Fruit fly (Drosophila melanogaster) whole organism, embryonic: ENCODE data around the gene CG31103.

Experiments
- Asciz ChIP-seq: fragments of 200-800 bp; sonication (Bioruptor generic); optimal IDR thresholded peaks from 2 replicates; lab custom pipeline; 2017; ENCODE audit warnings: missing biosample characterization, mild to moderate bottlenecking, missing genetic modification characterization, missing genetic modification reagents
- Atf-2 ChIP-seq: fragments of 200-800 bp; sonication (Bioruptor generic); optimal IDR thresholded peaks from 2 replicates; lab custom pipeline; 2016; ENCODE audit warnings: missing biosample characterization, missing genetic modification characterization
- CG10959 ChIP-seq: fragments of 200-800 bp; sonication (Bioruptor generic); IDR thresholded peaks from 2 replicates; pipeline ENCODE4 v1.3.6; 2022; ENCODE audit warnings: missing biosample characterization, missing genetic modification characterization
- CG11247 ChIP-seq: fragments of 200-800 bp; sonication (Bioruptor generic); IDR thresholded peaks from 2 replicates; pipeline ENCODE4 v1.3.6; 2022; ENCODE audit warnings: missing biosample characterization, missing genetic modification characterization
- CG12236 ChIP-seq: fragments of 200-800 bp; sonication (Bioruptor generic); optimal IDR thresholded peaks from 2 replicates; lab custom pipeline; 2016; ENCODE audit warnings: missing biosample characterization, missing genetic modification characterization
- CG13424 ChIP-seq: fragments of 200-800 bp; sonication (Bioruptor generic); optimal IDR thresholded peaks from 2 replicates; lab custom pipeline; 2019; ENCODE audit warnings: missing biosample characterization, mild to moderate bottlenecking, missing genetic modification characterization, moderate library complexity
- CG15011 ChIP-seq: fragments of 200-800 bp; sonication (Bioruptor generic); optimal IDR thresholded peaks from 3 replicates; lab custom pipeline; 2018; ENCODE audit warnings: missing biosample characterization, mild to moderate bottlenecking, missing genetic modification characterization
- CG1602 ChIP-seq: fragments of 200-800 bp; sonication (Bioruptor generic); optimal IDR thresholded peaks from 3 replicates; lab custom pipeline; 2016; ENCODE audit warnings: missing biosample characterization, missing genetic modification characterization
- CG17359 ChIP-seq: fragments of 200-800 bp; sonication (Bioruptor generic); optimal IDR thresholded peaks from 3 replicates; lab custom pipeline; 2018; ENCODE audit warnings: missing biosample characterization, mild to moderate bottlenecking, missing genetic modification characterization, moderate library complexity
- CG18011 ChIP-seq: fragments of 200-800 bp; sonication (Bioruptor generic); optimal IDR thresholded peaks from 2 replicates; lab custom pipeline; 2017; ENCODE audit warnings: missing biosample characterization, missing genetic modification characterization, mild to moderate bottlenecking, moderate library complexity, missing genotype
- CG18599 ChIP-seq: fragments of 200-800 bp; sonication (Bioruptor generic); optimal IDR thresholded peaks from 3 replicates; lab custom pipeline; 2017; ENCODE audit warnings: missing biosample characterization, missing genetic modification characterization, mild to moderate bottlenecking, moderate library complexity, missing genetic modification reagents
- CG2889 ChIP-seq: fragments of 200-800 bp; sonication (Bioruptor generic); IDR thresholded peaks from 3 replicates; pipeline ENCODE4 v1.3.6; 2022; ENCODE audit warnings: missing biosample characterization, missing genetic modification characterization
- CG33213 ChIP-seq: fragments of 200-800 bp; sonication (Bioruptor generic); optimal IDR thresholded peaks from 3 replicates; lab custom pipeline; 2016; ENCODE audit warnings: missing biosample characterization, missing genetic modification characterization
- CG3838 ChIP-seq: fragments of 200-800 bp; sonication (Bioruptor generic); optimal IDR thresholded peaks from 3 replicates; lab custom pipeline; 2016; ENCODE audit warnings: missing biosample characterization, missing genetic modification characterization
- CG6272 ChIP-seq: fragments of 200-800 bp; sonication (Bioruptor generic); IDR thresholded peaks from 2 replicates; pipeline ENCODE4 v1.3.6; 2022; ENCODE audit warnings: missing biosample characterization, missing genetic modification characterization
- CG6813 ChIP-seq: fragments of 200-800 bp; sonication (Bioruptor generic); optimal IDR thresholded peaks from 2 replicates; lab custom pipeline; 2017; ENCODE audit warnings: missing biosample characterization, missing genetic modification characterization, mild to moderate bottlenecking, moderate library complexity, missing genetic modification reagents
- CG7963 ChIP-seq: fragments of 200-800 bp; sonication (Bioruptor generic); IDR thresholded peaks from 3 replicates; pipeline ENCODE4 v1.3.6; 2022; ENCODE audit warnings: missing biosample characterization, missing genetic modification characterization; ENCODE audit not compliant: partially characterized antibody
- CG8089 ChIP-seq: fragments of 200-800 bp; sonication (Bioruptor generic); optimal IDR thresholded peaks from 3 replicates; lab custom pipeline; 2016; ENCODE audit warnings: missing biosample characterization, missing genetic modification characterization
- CG8388 ChIP-seq: fragments of 200-800 bp; sonication (Bioruptor generic); optimal IDR thresholded peaks from 2 replicates; lab custom pipeline; 2019; ENCODE audit warnings: missing biosample characterization, mild to moderate bottlenecking, missing genetic modification characterization, moderate library complexity
- CG9437 ChIP-seq: fragments of 200-800 bp; sonication (Bioruptor generic); optimal IDR thresholded peaks from 2 replicates; lab custom pipeline; 2018; ENCODE audit warnings: missing biosample characterization, mild to moderate bottlenecking, missing genetic modification characterization
- CG9609 ChIP-seq: fragments of 200-800 bp; sonication (Bioruptor generic); optimal IDR thresholded peaks from 3 replicates; lab custom pipeline; 2016; ENCODE audit warnings: missing biosample characterization, missing genetic modification characterization
- E2f1 ChIP-seq: fragments of 200-800 bp; sonication (Bioruptor generic); IDR thresholded peaks from 2 replicates; pipeline ENCODE4 v1.3.6; 2022; ENCODE audit warnings: missing biosample characterization, missing genetic modification characterization
- ERR ChIP-seq: fragments of 200-800 bp; sonication (Bioruptor generic); optimal IDR thresholded peaks from 2 replicates; lab custom pipeline; 2016; ENCODE audit warnings: missing biosample characterization, missing genetic modification characterization
- Elba2 ChIP-seq: fragments of 200-800 bp; sonication (Bioruptor generic); optimal IDR thresholded peaks from 3 replicates; lab custom pipeline; 2016; ENCODE audit warnings: missing biosample characterization, missing genetic modification characterization
- Fer1 ChIP-seq: fragments of 200-800 bp; sonication (Bioruptor generic); optimal IDR thresholded peaks from 2 replicates; lab custom pipeline; 2017; ENCODE audit warnings: missing biosample characterization, mild to moderate bottlenecking, missing genetic modification characterization
- H15 ChIP-seq: fragments of 200-800 bp; sonication (Bioruptor generic); IDR thresholded peaks from 3 replicates; pipeline ENCODE4 v1.3.6; 2022; ENCODE audit warnings: missing biosample characterization, missing genetic modification characterization
- Hr39 ChIP-seq: fragments of >200 bp; optimal IDR thresholded peaks from 2 replicates; lab custom pipeline; 2017
- Hsf ChIP-seq: fragments of 200-800 bp; sonication (Bioruptor generic); optimal IDR thresholded peaks from 3 replicates; lab custom pipeline; 2016; ENCODE audit warnings: missing biosample characterization, missing genetic modification characterization
- Lpt ChIP-seq: fragments of >200 bp; optimal IDR thresholded peaks from 2 replicates; lab custom pipeline; 2018; ENCODE audit warnings: missing biosample characterization, missing genetic modification characterization
- MBD-R2 ChIP-seq: fragments of 200-800 bp; sonication (Bioruptor generic); IDR thresholded peaks from 2 replicates; pipeline ENCODE4 v1.3.6; 2022; ENCODE audit warnings: missing biosample characterization, missing genetic modification characterization
- MESR4 ChIP-seq: fragments of 200-800 bp; sonication (Bioruptor generic); optimal IDR thresholded peaks from 2 replicates; lab custom pipeline; 2018; ENCODE audit warnings: missing biosample characterization, mild to moderate bottlenecking, missing genetic modification characterization, moderate library complexity
- Myb ChIP-seq: fragments of 200-800 bp; sonication (Bioruptor generic); optimal IDR thresholded peaks from 2 replicates; lab custom pipeline; 2016; ENCODE audit warnings: missing biosample characterization, missing genetic modification characterization
- Ptx1 ChIP-seq: fragments of 200-800 bp; sonication (Bioruptor generic); IDR thresholded peaks from 2 replicates; pipeline ENCODE4 v1.3.6; 2022; ENCODE audit warnings: missing biosample characterization, missing genetic modification characterization
- Tbp ChIP-seq: fragments of >200 bp; optimal IDR thresholded peaks from 2 replicates; lab custom pipeline; 2018; ENCODE audit warnings: missing biosample characterization, missing genetic modification characterization
- al ChIP-seq: fragments of 200-800 bp; sonication (Bioruptor generic); IDR thresholded peaks from 2 replicates; pipeline ENCODE4 v1.3.6; 2022; ENCODE audit warnings: missing biosample characterization, missing genetic modification characterization
- caup ChIP-seq: fragments of 200-800 bp; sonication (Bioruptor generic); optimal IDR thresholded peaks from 3 replicates; lab custom pipeline; 2017; ENCODE audit warnings: missing biosample characterization, mild to moderate bottlenecking, missing genetic modification characterization, moderate library complexity; ENCODE audit not compliant: severe bottlenecking
- crp ChIP-seq, 2 experiments: fragments of 200-800 bp; sonication (Bioruptor generic); optimal IDR thresholded peaks; 2 replicates in 1 of 2; 3 replicates in 1 of 2; lab custom pipeline; 2017; ENCODE audit warnings: missing biosample characterization in 2 of 2, missing genetic modification characterization in 2 of 2, mild to moderate bottlenecking in 1 of 2, moderate library complexity in 1 of 2
- dmrt99B ChIP-seq: fragments of 200-800 bp; sonication (Bioruptor generic); optimal IDR thresholded peaks from 2 replicates; lab custom pipeline; 2018; ENCODE audit warnings: missing biosample characterization, mild to moderate bottlenecking, missing genetic modification characterization, moderate library complexity
- emc ChIP-seq: fragments of 200-800 bp; sonication (Bioruptor generic); optimal IDR thresholded peaks from 2 replicates; lab custom pipeline; 2016; ENCODE audit warnings: missing biosample characterization, missing genetic modification characterization
- nerfin-1 ChIP-seq: fragments of 200-800 bp; sonication (Bioruptor generic); optimal IDR thresholded peaks from 3 replicates; lab custom pipeline; 2019; ENCODE audit warnings: missing biosample characterization, mild to moderate bottlenecking, missing genetic modification characterization, moderate library complexity
- otp ChIP-seq: fragments of 200-800 bp; sonication (Bioruptor generic); IDR thresholded peaks from 3 replicates; pipeline ENCODE4, ENCODE4 v1.3.6; 2022; ENCODE audit warnings: missing biosample characterization, missing genetic modification characterization
- peb ChIP-seq: fragments of 200-800 bp; sonication (Bioruptor generic); IDR thresholded peaks from 2 replicates; pipeline ENCODE4 v1.3.6; 2022; ENCODE audit warnings: missing biosample characterization, missing genetic modification characterization
- psq ChIP-seq: fragments of 200-800 bp; sonication (Bioruptor generic); optimal IDR thresholded peaks from 2 replicates; lab custom pipeline; 2017; ENCODE audit warnings: missing biosample characterization, missing genetic modification characterization
- pum ChIP-seq: fragments of 200-800 bp; sonication (Bioruptor generic); optimal IDR thresholded peaks from 2 replicates; lab custom pipeline; 2016; ENCODE audit warnings: missing biosample characterization, missing genetic modification characterization
- seq ChIP-seq: fragments of 200-800 bp; sonication (Bioruptor generic); IDR thresholded peaks from 2 replicates; pipeline ENCODE4 v1.3.6; 2022; ENCODE audit warnings: missing biosample characterization, missing genetic modification characterization
- slp2 ChIP-seq: fragments of 200-800 bp; sonication (Bioruptor generic); optimal IDR thresholded peaks from 2 replicates; lab custom pipeline; 2016; ENCODE audit warnings: missing biosample characterization, missing genetic modification characterization
- stc ChIP-seq: fragments of 200-800 bp; sonication (Bioruptor generic); IDR thresholded peaks from 2 replicates; pipeline ENCODE4 v1.3.6; 2022; ENCODE audit warnings: missing biosample characterization, missing genetic modification characterization
- tgo ChIP-seq: fragments of 200-800 bp; sonication (Bioruptor generic); IDR thresholded peaks from 3 replicates; pipeline ENCODE4 v1.3.6; 2022; ENCODE audit warnings: missing biosample characterization, missing genetic modification characterization
- tx ChIP-seq: fragments of 200-800 bp; sonication (Bioruptor generic); optimal IDR thresholded peaks from 2 replicates; lab custom pipeline; 2016; ENCODE audit warnings: missing biosample characterization, missing genetic modification characterization
- unpg ChIP-seq: fragments of 200-800 bp; sonication (Bioruptor generic); optimal IDR thresholded peaks from 3 replicates; lab custom pipeline; 2018; ENCODE audit warnings: missing biosample characterization, mild to moderate bottlenecking, missing genetic modification characterization, moderate library complexity

CG31103 gene

DNA sequence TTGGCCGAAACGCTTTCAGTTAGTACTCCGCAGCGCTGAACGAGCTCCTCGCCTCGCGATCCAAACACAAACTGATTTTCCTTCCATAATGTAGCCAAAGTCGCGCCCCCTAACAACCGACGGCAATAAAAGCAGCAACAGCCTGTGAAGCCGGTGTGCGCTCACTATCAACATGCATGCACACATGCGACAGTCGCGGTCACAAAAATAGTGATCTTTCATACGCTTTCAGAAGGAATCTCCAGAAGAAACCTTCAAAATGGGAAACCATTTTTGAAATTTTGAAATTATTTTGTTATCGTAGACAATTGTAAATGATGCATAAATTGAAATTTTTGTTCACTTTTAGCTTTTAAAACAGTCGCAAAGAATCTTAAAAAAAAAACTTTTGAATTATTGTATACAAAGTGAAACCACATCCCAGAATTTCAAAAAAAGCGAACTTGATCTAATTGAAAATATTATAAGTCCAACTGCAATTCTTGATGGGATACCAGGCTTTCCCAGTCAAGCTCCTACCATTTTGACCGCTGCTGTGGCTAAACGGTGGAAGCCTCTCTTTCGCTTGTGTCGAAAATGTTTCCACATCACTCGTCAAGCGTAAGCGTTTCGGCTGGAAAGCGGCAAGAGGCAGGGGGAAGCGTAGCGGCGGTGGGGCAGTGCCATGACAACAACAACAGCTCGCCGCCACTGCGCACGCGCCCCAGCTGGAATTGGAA is 13.3 kb downstream of the CG31103 start, which contains the start of gene Cad96Cb (continued):
- TF ChIP-seq CG13424 (tag; lab: Kevin White, UChicago), result peak; percentile 86
- peak; percentile 54 for TF ChIP-seq Myb (GFP tag; lab: Kevin White, UChicago)
- TF ChIP-seq CG33213 (GFP tag; lab: Kevin White, UChicago), result peak; percentile 49
- TF ChIP-seq CG6813, result peak; percentile 80
- peak; percentile 75 for TF ChIP-seq CG9609
- peak; percentile 81 for TF ChIP-seq Hsf (GFP tag; lab: Kevin White, UChicago)
- no peak for TF ChIP-seq al (GFP tag; lab: Robert Waterston, UW)
- no peak for TF ChIP-seq Hr39 (lab: Kevin White, UChicago)
- peak; percentile 70 for TF ChIP-seq Ptx1 (GFP tag; lab: Robert Waterston, UW)
- TF ChIP-seq peb, result peak; percentile 23; the same call in 1 of the 2 replicates
- TF ChIP-seq otp (GFP tag; lab: Robert Waterston, UW), result peak; percentile 38; the same call in 1 of the 3 replicates
- TF ChIP-seq unpg (GFP tag; lab: Kevin White, UChicago), result peak; percentile 82
- peak; percentile 73 for TF ChIP-seq CG1602 (GFP tag; lab: Kevin White, UChicago)
- TF ChIP-seq CG11247 (GFP tag; lab: Robert Waterston, UW), result peak; percentile 30; the same call in 1 of the 2 replicates
- peak; percentile 79 for TF ChIP-seq pum
- no peak for TF ChIP-seq MBD-R2
- TF ChIP-seq CG9437 (GFP tag; lab: Kevin White, UChicago), result peak; percentile 87
- peak; percentile 93 for TF ChIP-seq dmrt99B
- TF ChIP-seq slp2, result peak; percentile 82
- no peak for TF ChIP-seq Lpt
- TF ChIP-seq MESR4 (GFP tag; lab: Kevin White, UChicago), result no peak
- peak; percentile 85 for TF ChIP-seq CG8388
- TF ChIP-seq seq, result peak; percentile 60
- no peak for TF ChIP-seq Fer1 (GFP tag; lab: Kevin White, UChicago)
- TF ChIP-seq CG18599 (GFP tag; lab: Kevin White, UChicago), result peak; percentile 78
- TF ChIP-seq CG8089 (GFP tag; lab: Kevin White, UChicago), result peak; percentile 70
- TF ChIP-seq tgo (GFP tag; lab: Robert Waterston, UW), result peak; percentile 64
- 0 out of 3 replicates have a peak, but pooled peaks have one; percentile 34 for TF ChIP-seq CG7963
- peak; percentile 77 for TF ChIP-seq CG15011
- peak; percentile 83 for TF ChIP-seq CG12236 (GFP tag; lab: Kevin White, UChicago)
- TF ChIP-seq H15 (GFP tag; lab: Robert Waterston, UW), result peak; percentile 64; the same call in 1 of the 3 replicates
- peak; percentile 91 for TF ChIP-seq Asciz (GFP tag; lab: Kevin White, UChicago)
- no peak for TF ChIP-seq Elba2 (GFP tag; lab: Kevin White, UChicago)
- peak; percentile 36 for TF ChIP-seq CG10959 (GFP tag; lab: Robert Waterston, UW)
- TF ChIP-seq CG6272 (GFP tag; lab: Robert Waterston, UW), result no peak
- peak; percentile 62; the same call in 1 of the 2 replicates for TF ChIP-seq stc (GFP tag; lab: Robert Waterston, UW)
- TF ChIP-seq E2f1 (GFP tag; lab: Robert Waterston, UW), result peak; percentile 48; the same call in 1 of the 2 replicates
- TF ChIP-seq Atf-2, result peak; percentile 88
- TF ChIP-seq psq (GFP tag; lab: Kevin White, UChicago), result no peak
- peak; percentile 75 for TF ChIP-seq tx (GFP tag; lab: Kevin White, UChicago)
- TF ChIP-seq CG18011 (GFP tag; lab: Kevin White, UChicago), result peak; percentile 35
- TF ChIP-seq CG2889 (GFP tag; lab: Robert Waterston, UW), result no peak
- TF ChIP-seq caup (GFP tag; lab: Kevin White, UChicago), result peak; percentile 66
- TF ChIP-seq crp (GFP tag; optimal IDR thresholded peaks at IDR 0.05; lab: Kevin White, UChicago), result peak in 1 of 2 experiments; percentile 43
- TF ChIP-seq emc (GFP tag; lab: Kevin White, UChicago), result peak; percentile 49
- peak; percentile 54 for TF ChIP-seq ERR (GFP tag; lab: Kevin White, UChicago)
- peak; percentile 88 for TF ChIP-seq nerfin-1 (tag; lab: Kevin White, UChicago)
- peak; percentile 28 for TF ChIP-seq CG3838
- TF ChIP-seq CG17359 (tag; lab: Kevin White, UChicago), result peak; percentile 83
- no peak for TF ChIP-seq Tbp (GFP tag; lab: Kevin White, UChicago)
